Worm (Caenorhabditis elegans) whole organism, mixed stage, embryonic: ENCODE measurements around the gene fbxb-65.

Experiments used
- M03D4.4 ChIP-seq: sonication (generic microtip); optimal IDR thresholded peaks from 2 replicates; lab custom pipeline; 2017; ENCODE audit warnings: mild to moderate bottlenecking, missing genetic modification characterization, missing compliant biosample characterization
- ces-1 ChIP-seq: fragments of 150-350 bp; optimal IDR thresholded peaks from 2 replicates; lab custom pipeline; 2014; ENCODE audit warnings: missing biosample characterization, missing genetic modification reagents, missing genetic modification characterization
- lin-13 ChIP-seq: fragments of 150-350 bp; optimal IDR thresholded peaks from 2 replicates; lab custom pipeline; 2014; ENCODE audit warnings: missing biosample characterization, missing genetic modification characterization
- nhr-12 ChIP-seq: fragments of 150-350 bp; optimal IDR thresholded peaks from 2 replicates; lab custom pipeline; 2014; ENCODE audit warnings: missing biosample characterization, missing genetic modification characterization
- nhr-28 ChIP-seq: fragments of 150-350 bp; optimal IDR thresholded peaks from 2 replicates; lab custom pipeline; 2014; ENCODE audit warnings: missing biosample characterization, missing genetic modification characterization
- nhr-76 ChIP-seq: sonication (generic microtip); optimal IDR thresholded peaks from 2 replicates; lab custom pipeline; 2017; ENCODE audit warnings: missing biosample characterization, missing genetic modification characterization
- sem-2 ChIP-seq: fragments of 200-800 bp; sonication (Bioruptor generic); optimal IDR thresholded peaks from 2 replicates; lab custom pipeline; 2018; ENCODE audit warnings: mild to moderate bottlenecking, missing genetic modification characterization, missing compliant biosample characterization
- unc-39 ChIP-seq: fragments of 150-350 bp; optimal IDR thresholded peaks from 2 replicates; lab custom pipeline; 2014; ENCODE audit warnings: missing biosample characterization, missing genetic modification characterization

- TF ChIP-seq sem-2 (GFP tag; lab: Kevin White, UChicago), result no peak
- TF ChIP-seq nhr-12 (tag; lab: Kevin White, UChicago), result no peak
- no peak for TF ChIP-seq unc-39 (tag; lab: Kevin White, UChicago)
- TF ChIP-seq nhr-76 (tag; lab: Kevin White, UChicago), result no peak
- TF ChIP-seq M03D4.4 (tag; lab: Kevin White, UChicago), result no peak
- no peak for TF ChIP-seq lin-13 (tag; lab: Kevin White, UChicago)
- no peak for TF ChIP-seq ces-1 (GFP tag; lab: Kevin White, UChicago)
- TF ChIP-seq nhr-28 (tag; lab: Kevin White, UChicago), result no peak
These were observed 30.1 kb upstream of the fbxb-65 start, which contains the start of gene F55C9.14 for ce11 chrV:19299262-19299661.
